Fruit fly (Drosophila melanogaster): Measurements from ENCODE around the gene CG15369.

The CG15369 gene

dm6 chrX:9255964-9256520, 39.4 kb downstream of the CG15369 start, which contains the start of gene ric8a (continued):
- TF ChIP-seq ato (GFP tag; IDR thresholded peaks at IDR 0.05; ENCODE audit: partially characterized antibody) (peak; percentile 68), CG1529 (GFP tag; optimal IDR thresholded peaks at IDR 0.05) (no peak), CG9437 (GFP tag; optimal IDR thresholded peaks at IDR 0.05) (no peak), CG2199 (GFP tag; IDR thresholded peaks at IDR 0.05) (no peak), CG17912 (GFP tag; optimal IDR thresholded peaks at IDR 0.05) (no peak), CG4404 (GFP tag; IDR thresholded peaks at IDR 0.05) (no peak), p53 (GFP tag; optimal IDR thresholded peaks at IDR 0.05) (no peak), CG32767 (GFP tag; IDR thresholded peaks at IDR 0.05) (no peak), Opbp (GFP tag; IDR thresholded peaks at IDR 0.05; ENCODE audit: partially characterized antibody) (peak; percentile 86), slou (GFP tag; optimal IDR thresholded peaks at IDR 0.05) (no peak), Sry-β (GFP tag; optimal IDR thresholded peaks at IDR 0.05) (no peak), tx (GFP tag; optimal IDR thresholded peaks at IDR 0.05) (no peak), inv (GFP tag; IDR thresholded peaks at IDR 0.05; ENCODE audit: partially characterized antibody) (peak; percentile 76), unc-4 (GFP tag; IDR thresholded peaks at IDR 0.05; ENCODE audit: partially characterized antibody) (peak; percentile 76), CG12942 (GFP tag; optimal IDR thresholded peaks at IDR 0.05) (no peak), cas (GFP tag; IDR thresholded peaks at IDR 0.05) (no peak), Ptx1 (GFP tag; IDR thresholded peaks at IDR 0.05) (no peak), CG12391 (tag; optimal IDR thresholded peaks at IDR 0.05) (peak; percentile 12), ken (GFP tag; IDR thresholded peaks at IDR 0.05) (no peak), CG2889 (GFP tag; IDR thresholded peaks at IDR 0.05) (no peak), CG8359 (GFP tag; optimal IDR thresholded peaks at IDR 0.05; ENCODE audit: borderline replicate concordance) (no peak), Dek (tag; optimal IDR thresholded peaks at IDR 0.05) (peak; percentile 26), Vsx1 (GFP tag; optimal IDR thresholded peaks at IDR 0.05) (no peak), CG10979 (tag; optimal IDR thresholded peaks at IDR 0.05) (no peak), CG11695 (GFP tag; IDR thresholded peaks at IDR 0.05) (no peak), HmgZ (tag; optimal IDR thresholded peaks at IDR 0.05) (no peak), CG16813 (GFP tag; IDR thresholded peaks at IDR 0.05; ENCODE audit: partially characterized antibody) (peak; percentile 85), CG17829 (tag; optimal IDR thresholded peaks at IDR 0.05) (peak; percentile 23), CG6683 (GFP tag; optimal IDR thresholded peaks at IDR 0.05) (no peak), Poxn (GFP tag; IDR thresholded peaks at IDR 0.05) (no peak), HLH4C (GFP tag; IDR thresholded peaks at IDR 0.05; ENCODE audit: partially characterized antibody) (peak; percentile 76), tin (GFP tag; optimal IDR thresholded peaks at IDR 0.05) (no peak), Nf-YC (tag; optimal IDR thresholded peaks at IDR 0.05) (no peak), MTF-1 (GFP tag; optimal IDR thresholded peaks at IDR 0.05; ENCODE audit: borderline replicate concordance) (no peak), so (GFP tag; IDR thresholded peaks at IDR 0.05) (no peak), zfh1 (GFP tag; IDR thresholded peaks at IDR 0.05) (0 out of 3 replicates have a peak, but pooled peaks have one; percentile 21), bowl (GFP tag; IDR thresholded peaks at IDR 0.05) (no peak), grau (tag; optimal IDR thresholded peaks at IDR 0.05) (peak; percentile 27), Tbp (GFP tag; optimal IDR thresholded peaks at IDR 0.05) (no peak), CG11696 (GFP tag; IDR thresholded peaks at IDR 0.05) (no peak), dimm (GFP tag; IDR thresholded peaks at IDR 0.05) (no peak), Nf-YA (GFP tag; IDR thresholded peaks at IDR 0.05) (no peak), Dll (GFP tag; IDR thresholded peaks at IDR 0.05; ENCODE audit: partially characterized antibody) (peak; percentile 76), gsb-n (tag; optimal IDR thresholded peaks at IDR 0.05) (no peak), CG7786 (GFP tag; optimal IDR thresholded peaks at IDR 0.05) (no peak), her (GFP tag; optimal IDR thresholded peaks at IDR 0.05) (no peak), CG12744 (GFP tag; optimal IDR thresholded peaks at IDR 0.05) (no peak), CG2116 (GFP tag; optimal IDR thresholded peaks at IDR 0.05) (peak; percentile 21), Deaf1 (tag; optimal IDR thresholded peaks at IDR 0.05) (no peak), CG7271 (tag; optimal IDR thresholded peaks at IDR 0.05) (no peak), CG9932 (GFP tag; IDR thresholded peaks at IDR 0.05) (peak; percentile 59)

Data from whole organism, embryonic.